Worm (Caenorhabditis elegans) whole organism, young adult: ENCODE data around the gene vps-60.
A peak's percentile ranks its signal among the peaks of the same experiment; 100 is the strongest.

Source experiments
- B0019.2 ChIP-seq: fragments of 200-800 bp; sonication (Bioruptor generic); conservative IDR thresholded peaks from 2 replicates; pipeline ENCODE4 v1.3.6; 2022; ENCODE audit warnings: missing genetic modification reagents, missing genetic modification characterization, missing compliant biosample characterization
- B0336.3 ChIP-seq: fragments of 200-800 bp; sonication (Bioruptor generic); IDR thresholded peaks from 2 replicates; pipeline ENCODE4 v1.3.6; 2022; ENCODE audit warnings: missing genetic modification characterization, missing compliant biosample characterization
- F10E7.11 ChIP-seq: sonication (generic microtip); optimal IDR thresholded peaks from 2 replicates; lab custom pipeline; 2017; ENCODE audit warnings: mild to moderate bottlenecking, missing genetic modification characterization, moderate library complexity, missing compliant biosample characterization
- F23B12.7 ChIP-seq: sonication (generic microtip); optimal IDR thresholded peaks from 2 replicates; lab custom pipeline; 2017; ENCODE audit warnings: missing genetic modification characterization, mild to moderate bottlenecking, missing compliant biosample characterization, antibody characterized with exemption, moderate library complexity; ENCODE audit not compliant: insufficient read depth
- F52B5.7 ChIP-seq: sonication (generic microtip); optimal IDR thresholded peaks from 2 replicates; lab custom pipeline; 2016; ENCODE audit warnings: mild to moderate bottlenecking, missing genetic modification characterization, missing compliant biosample characterization
- Y53F4B.3 ChIP-seq: fragments of 200-800 bp; sonication (Bioruptor generic); IDR thresholded peaks from 2 replicates; pipeline ENCODE4 v1.3.6; 2022; ENCODE audit warnings: missing genetic modification reagents, missing genetic modification characterization, missing compliant biosample characterization
- Y95B8A.8 ChIP-seq: fragments of 200-800 bp; sonication (Bioruptor generic); IDR thresholded peaks from 2 replicates; pipeline ENCODE4 v1.3.6; 2022; ENCODE audit warnings: missing genetic modification reagents, missing genetic modification characterization, missing compliant biosample characterization
- ZK185.1 ChIP-seq: sonication (generic microtip); optimal IDR thresholded peaks from 2 replicates; lab custom pipeline; 2016; ENCODE audit warnings: mild to moderate bottlenecking, missing genetic modification characterization, missing compliant biosample characterization; ENCODE audit not compliant: poor library complexity, severe bottlenecking
- aptf-3 ChIP-seq: fragments of 200-800 bp; sonication (Bioruptor generic); IDR thresholded peaks from 2 replicates; pipeline ENCODE4 v1.3.6; 2022; ENCODE audit warnings: missing genetic modification characterization, missing compliant biosample characterization
- atf-7 ChIP-seq: sonication (generic microtip); optimal IDR thresholded peaks from 2 replicates; lab custom pipeline; 2017; ENCODE audit warnings: mild to moderate bottlenecking, missing genetic modification characterization, missing compliant biosample characterization
- cebp-1 ChIP-seq, 2 experiments: fragments of 200-800 bp in 1 of 2; sonication (Bioruptor generic) in 1 of 2; sonication (generic microtip) in 1 of 2; IDR thresholded peaks in 1 of 2; optimal IDR thresholded peaks in 1 of 2; 2 replicates each; pipeline versions ENCODE4 v1.3.6 to Lab custom; 2017 to 2022; ENCODE audit warnings: missing compliant biosample characterization in 2 of 2, missing genetic modification characterization in 2 of 2, mild to moderate bottlenecking in 1 of 2, missing genetic modification reagents in 1 of 2, moderate library complexity in 1 of 2
- ceh-100 ChIP-seq: fragments of 200-800 bp; sonication (Bioruptor generic); IDR thresholded peaks from 2 replicates; pipeline ENCODE4 v1.3.6; 2022; ENCODE audit warnings: missing genetic modification reagents, missing genetic modification characterization, missing compliant biosample characterization
- ceh-58 ChIP-seq: fragments of 200-800 bp; sonication (Bioruptor generic); IDR thresholded peaks from 2 replicates; pipeline ENCODE4 v1.3.6; 2022; ENCODE audit warnings: missing genetic modification characterization, missing compliant biosample characterization
- ceh-91 ChIP-seq: fragments of 200-800 bp; sonication (Bioruptor generic); IDR thresholded peaks from 2 replicates; pipeline ENCODE4 v1.3.6; 2022; ENCODE audit warnings: missing genetic modification reagents, missing genetic modification characterization, missing compliant biosample characterization
- chd-7 ChIP-seq: sonication (generic microtip); optimal IDR thresholded peaks from 2 replicates; lab custom pipeline; 2016; ENCODE audit warnings: mild to moderate bottlenecking, missing genetic modification characterization, moderate library complexity, missing compliant biosample characterization
- dpl-1 ChIP-seq: fragments of 150-350 bp; optimal IDR thresholded peaks from 2 replicates; lab custom pipeline; 2014; ENCODE audit warnings: missing biosample characterization, missing genetic modification reagents, missing genetic modification characterization
- efl-1 ChIP-seq: fragments of 150-350 bp; optimal IDR thresholded peaks from 2 replicates; lab custom pipeline; 2014; ENCODE audit warnings: missing biosample characterization, missing genetic modification reagents, missing genetic modification characterization
- ekl-4 ChIP-seq: fragments of 200-800 bp; sonication (Bioruptor generic); IDR thresholded peaks from 2 replicates; pipeline ENCODE4 v1.3.6; 2022; ENCODE audit warnings: missing genetic modification reagents, missing genetic modification characterization, missing compliant biosample characterization
- ets-4 ChIP-seq: fragments of 200-800 bp; sonication (Bioruptor generic); optimal IDR thresholded peaks from 2 replicates; lab custom pipeline; 2018; ENCODE audit warnings: mild to moderate bottlenecking, missing genetic modification characterization, missing compliant biosample characterization
- him-1 ChIP-seq: sonication (generic microtip); optimal IDR thresholded peaks from 2 replicates; lab custom pipeline; 2016; ENCODE audit warnings: missing genotype, missing genetic modification reagents, missing genetic modification characterization, missing compliant biosample characterization
- hmg-1.2 ChIP-seq: fragments of 200-800 bp; sonication (Bioruptor generic); IDR thresholded peaks from 2 replicates; pipeline ENCODE4 v1.3.6; 2022; ENCODE audit warnings: missing genetic modification reagents, missing genetic modification characterization, missing compliant biosample characterization
- lin-26 ChIP-seq: fragments of 200-800 bp; sonication (Bioruptor generic); IDR thresholded peaks from 2 replicates; pipeline ENCODE4 v1.3.6; 2022; ENCODE audit warnings: missing genetic modification reagents, missing genetic modification characterization, missing compliant biosample characterization
- lin-35 ChIP-seq, 3 experiments: fragments of 150-350 bp in 2 of 3; sonication (generic microtip) in 1 of 3; optimal IDR thresholded peaks; 2 replicates each; lab custom pipeline; 2014 to 2018; ENCODE audit warnings: missing biosample characterization in 3 of 3, missing genetic modification characterization in 3 of 3, missing genetic modification reagents in 3 of 3
- lsl-1 ChIP-seq: fragments of 200-800 bp; sonication (Bioruptor generic); optimal IDR thresholded peaks from 2 replicates; lab custom pipeline; 2018; ENCODE audit warnings: mild to moderate bottlenecking, missing genetic modification characterization, moderate library complexity, missing compliant biosample characterization
- lsy-27 ChIP-seq: sonication (generic microtip); optimal IDR thresholded peaks from 2 replicates; lab custom pipeline; 2017; ENCODE audit warnings: missing genetic modification characterization, mild to moderate bottlenecking, missing compliant biosample characterization, antibody characterized with exemption, missing genotype, borderline replicate concordance; ENCODE audit not compliant: insufficient read depth
- madf-3 ChIP-seq: fragments of 200-800 bp; sonication (Bioruptor generic); IDR thresholded peaks from 2 replicates; pipeline ENCODE4 v1.3.6; 2022; ENCODE audit warnings: missing genetic modification reagents, missing genetic modification characterization, missing compliant biosample characterization
- nfya-1 ChIP-seq: sonication (generic microtip); optimal IDR thresholded peaks from 2 replicates; lab custom pipeline; 2017; ENCODE audit warnings: antibody characterized with exemption, missing compliant biosample characterization, missing genetic modification characterization, borderline replicate concordance; ENCODE audit not compliant: insufficient read depth
- nhr-120 ChIP-seq: fragments of 200-800 bp; sonication (Bioruptor generic); IDR thresholded peaks from 2 replicates; pipeline ENCODE4 v1.3.6; 2022; ENCODE audit warnings: missing genetic modification characterization, missing compliant biosample characterization
- nhr-27 ChIP-seq: fragments of 200-800 bp; sonication (Bioruptor generic); optimal IDR thresholded peaks from 2 replicates; lab custom pipeline; 2018; ENCODE audit warnings: mild to moderate bottlenecking, missing genetic modification characterization, moderate library complexity, missing compliant biosample characterization
- nhr-80 ChIP-seq: sonication (generic microtip); optimal IDR thresholded peaks from 2 replicates; lab custom pipeline; 2016; ENCODE audit warnings: missing genetic modification characterization, missing compliant biosample characterization
- pha-4 ChIP-seq: fragments of 150-350 bp; sonication (generic microtip); optimal IDR thresholded peaks from 2 replicates; lab custom pipeline; 2014; ENCODE audit warnings: missing biosample characterization, missing genetic modification reagents, missing genetic modification characterization
- repo-1 ChIP-seq: sonication (generic microtip); optimal IDR thresholded peaks from 2 replicates; lab custom pipeline; 2017; ENCODE audit warnings: mild to moderate bottlenecking, missing genetic modification characterization, missing compliant biosample characterization
- snpc-1.3 ChIP-seq: sonication (generic microtip); optimal IDR thresholded peaks from 2 replicates; lab custom pipeline; 2017; ENCODE audit warnings: missing genetic modification characterization, mild to moderate bottlenecking, missing compliant biosample characterization, antibody characterized with exemption, moderate library complexity, missing genotype, missing genetic modification reagents; ENCODE audit not compliant: insufficient read depth
- somi-1 ChIP-seq: fragments of 200-800 bp; sonication (Bioruptor generic); optimal IDR thresholded peaks from 2 replicates; lab custom pipeline; 2018; ENCODE audit warnings: mild to moderate bottlenecking, missing genetic modification characterization, missing compliant biosample characterization
- zfh-2 ChIP-seq: fragments of 200-800 bp; sonication (Bioruptor generic); conservative IDR thresholded peaks from 2 replicates; pipeline ENCODE4 v1.3.6; 2022; ENCODE audit warnings: missing genetic modification reagents, missing genetic modification characterization, missing compliant biosample characterization
- ztf-18 ChIP-seq: sonication (generic microtip); optimal IDR thresholded peaks from 2 replicates; lab custom pipeline; 2016; ENCODE audit warnings: missing genotype, mild to moderate bottlenecking, missing genetic modification characterization, missing compliant biosample characterization

Gene vps-60

ce11 chrV:8615711-8616110, 9.8 kb upstream of the vps-60 start:
- 0 out of 2 replicates have a peak, but pooled peaks have one; percentile 16 for TF ChIP-seq B0336.3
- no peak for TF ChIP-seq B0019.2 (GFP tag; lab: Robert Waterston, UW)
- TF ChIP-seq Y53F4B.3 (GFP tag; lab: Robert Waterston, UW) = no peak
- 0 out of 2 replicates have a peak, but pooled peaks have one; percentile 29 for TF ChIP-seq madf-3 (GFP tag; lab: Robert Waterston, UW)
- TF ChIP-seq ekl-4 = peak; percentile 22; the same call in 1 of the 2 replicates
- peak; percentile 23 for TF ChIP-seq him-1 (tag; lab: Kevin White, UChicago)

ce11 chrV:8610633-8611404, 4.9 kb upstream of the vps-60 start, which contains the start of gene fip-4:
Gene fip-4 (minus strand): TSS chrV:8611268.
- TF ChIP-seq ZK185.1 (tag; lab: Kevin White, UChicago) (peak; percentile 10), atf-7 (tag; lab: Kevin White, UChicago) (no peak), nhr-80 (tag; lab: Kevin White, UChicago) (peak; percentile 67), pha-4 (peak; percentile 68), zfh-2 (GFP tag; lab: Robert Waterston, UW) (0 out of 2 replicates have a peak, but pooled peaks have one; percentile 8), F23B12.7 (peak; percentile 23), ceh-58 (GFP tag; lab: Robert Waterston, UW) (no peak), Y95B8A.8 (GFP tag; lab: Robert Waterston, UW) (no peak), ets-4 (GFP tag; lab: Kevin White, UChicago) (no peak), B0336.3 (0 out of 2 replicates have a peak, but pooled peaks have one; percentile 18), ceh-100 (GFP tag; lab: Robert Waterston, UW) (no peak), ceh-91 (GFP tag; lab: Robert Waterston, UW) (no peak), aptf-3 (GFP tag; lab: Robert Waterston, UW) (0 out of 2 replicates have a peak, but pooled peaks have one; percentile 23)
- TF ChIP-seq, all 124 proteins: peak for 7

ce11 chrV:8609776-8610529, 4.0 kb upstream of the vps-60 start:
- TF ChIP-seq efl-1 (GFP tag; lab: Kevin White, UChicago) (no peak), aptf-3 (GFP tag; lab: Robert Waterston, UW) (0 out of 2 replicates have a peak, but pooled peaks have one; percentile 7), nfya-1 (tag; lab: Kevin White, UChicago) (no peak), lsy-27 (no peak), zfh-2 (GFP tag; lab: Robert Waterston, UW) (peak; percentile 54; the same call in 1 of the 2 replicates), nhr-27 (tag; lab: Kevin White, UChicago) (no peak), F10E7.11 (tag; lab: Kevin White, UChicago) (no peak), lsl-1 (GFP tag; lab: Kevin White, UChicago) (no peak), ekl-4 (no peak), repo-1 (tag; lab: Kevin White, UChicago) (peak; percentile 31), chd-7 (tag; lab: Kevin White, UChicago) (peak; percentile 38), pha-4 (no peak), lin-26 (GFP tag; lab: Robert Waterston, UW) (peak; percentile 66; the same call in 1 of the 2 replicates), lin-35 (GFP tag; optimal IDR thresholded peaks at IDR 0.05; lab: Kevin White, UChicago) (peak in 1 of 3 experiments; percentile 11), nhr-120 (GFP tag; lab: Robert Waterston, UW) (0 out of 2 replicates have a peak, but pooled peaks have one; percentile 30), cebp-1 (GFP tag; IDR thresholded peaks at IDR 0.05; lab: Robert Waterston, UW) (no peak), cebp-1 (tag; optimal IDR thresholded peaks at IDR 0.05; lab: Kevin White, UChicago) (peak; percentile 36), ZK185.1 (tag; lab: Kevin White, UChicago) (no peak), snpc-1.3 (no peak), dpl-1 (no peak), hmg-1.2 (GFP tag; lab: Robert Waterston, UW) (0 out of 2 replicates have a peak, but pooled peaks have one; percentile 5), F52B5.7 (tag; lab: Kevin White, UChicago) (peak; percentile 22), ztf-18 (no peak), somi-1 (GFP tag; lab: Kevin White, UChicago) (no peak)
